Fruit fly (Drosophila melanogaster): ENCODE data around the gene TwdlY.

Gene TwdlY

DNA sequence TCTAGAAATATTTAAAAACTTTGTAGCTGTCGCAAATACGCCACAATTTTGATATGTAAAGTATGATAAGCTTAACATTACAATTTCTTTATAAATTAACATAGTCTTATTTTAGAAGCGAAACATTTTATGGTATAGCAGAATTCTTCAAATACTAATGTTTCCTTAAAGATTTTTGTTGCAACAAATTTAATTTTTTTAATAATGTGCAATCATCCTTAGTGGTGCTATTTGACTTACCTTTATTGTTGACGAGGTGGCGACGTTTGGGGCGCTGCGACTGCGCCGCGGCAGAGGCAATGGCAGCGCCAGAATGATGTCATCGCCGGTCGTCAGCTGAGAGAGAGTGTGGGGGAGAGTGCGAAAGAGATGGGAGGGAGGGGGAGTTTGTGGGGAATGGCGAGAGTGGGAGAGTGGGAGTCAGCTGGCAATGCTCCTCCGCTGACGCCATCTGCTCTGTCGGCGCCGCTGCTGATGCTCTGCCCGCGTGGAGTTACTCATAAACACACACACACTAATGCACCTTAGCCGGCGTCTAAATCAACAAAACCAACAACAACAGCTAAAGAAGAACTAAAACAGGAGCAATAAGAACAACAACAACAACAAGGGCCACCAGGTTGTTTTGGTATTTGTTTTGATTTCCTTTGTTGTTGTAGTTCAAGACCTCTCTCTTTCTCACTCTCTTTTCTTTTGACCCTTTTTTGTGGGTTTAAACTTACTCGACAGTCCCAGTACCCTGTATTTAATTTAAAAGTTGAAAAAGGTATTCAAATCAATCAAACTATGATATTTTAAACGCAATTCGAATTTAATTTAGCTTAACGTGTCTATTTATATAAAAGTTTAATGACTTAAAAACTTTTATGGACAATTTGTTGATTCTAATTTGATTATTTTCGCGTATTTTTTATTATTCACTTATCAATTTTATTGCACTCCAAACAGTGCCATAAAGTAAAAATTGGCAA, 11.3 kb upstream of the TwdlY start (continued):
- TF ChIP-seq yki (optimal IDR thresholded peaks at IDR 0.05) (no peak), zfh1 (GFP tag; IDR thresholded peaks at IDR 0.05) (peak; percentile 60; the same call in 1 of the 3 replicates), stc (GFP tag; IDR thresholded peaks at IDR 0.05) (peak; percentile 59), GATAe (GFP tag; conservative IDR thresholded peaks at IDR 0.05) (no peak), CG18476 (GFP tag; optimal IDR thresholded peaks at IDR 0.05) (peak; percentile 6), CG18764 (GFP tag; optimal IDR thresholded peaks at IDR 0.05) (peak; percentile 10), CG33557 (GFP tag; optimal IDR thresholded peaks at IDR 0.05) (peak; percentile 31), CG3407 (GFP tag; optimal IDR thresholded peaks at IDR 0.05) (peak; percentile 63), ci (GFP tag; IDR thresholded peaks at IDR 0.05) (peak; percentile 80), CG2712 (tag; optimal IDR thresholded peaks at IDR 0.05) (peak; percentile 76), CG17361 (GFP tag; IDR thresholded peaks at IDR 0.05) (peak; percentile 76; the same call in 2 of the 3 replicates), tio (GFP tag; optimal IDR thresholded peaks at IDR 0.05) (peak; percentile 73), nerfin-2 (GFP tag; IDR thresholded peaks at IDR 0.05; ENCODE audit: partially characterized antibody) (no peak), Xbp1 (GFP tag; optimal IDR thresholded peaks at IDR 0.05) (peak; percentile 73), crol (GFP tag; IDR thresholded peaks at IDR 0.05) (peak; percentile 93), CG11560 (tag; IDR thresholded peaks at IDR 0.05) (no peak), CG12391 (tag; optimal IDR thresholded peaks at IDR 0.05) (peak; percentile 83), CG2199 (GFP tag; IDR thresholded peaks at IDR 0.05) (no peak), CG11723 (GFP tag; optimal IDR thresholded peaks at IDR 0.05) (peak; percentile 52), Tbp (GFP tag; optimal IDR thresholded peaks at IDR 0.05) (no peak), shn (GFP tag; optimal IDR thresholded peaks at IDR 0.05) (peak; percentile 25), CG31224 (GFP tag; IDR thresholded peaks at IDR 0.05) (peak; percentile 35), CG12071 (GFP tag; optimal IDR thresholded peaks at IDR 0.05) (peak; percentile 17), CG14965 (GFP tag; optimal IDR thresholded peaks at IDR 0.05; ENCODE audit: borderline replicate concordance) (no peak), twi (tag; optimal IDR thresholded peaks at IDR 0.05) (peak; percentile 57), CG11696 (GFP tag; IDR thresholded peaks at IDR 0.05) (peak; percentile 88), CG16815 (GFP tag; optimal IDR thresholded peaks at IDR 0.05) (peak; percentile 56), CG9932 (GFP tag; IDR thresholded peaks at IDR 0.05) (peak; percentile 66), CG33213 (GFP tag; optimal IDR thresholded peaks at IDR 0.05) (no peak), oc (tag; optimal IDR thresholded peaks at IDR 0.05) (peak; percentile 50), CG1792 (GFP tag; optimal IDR thresholded peaks at IDR 0.05) (no peak), B-H2 (GFP tag; optimal IDR thresholded peaks at IDR 0.05) (no peak), CG15011 (GFP tag; optimal IDR thresholded peaks at IDR 0.05) (peak; percentile 36), CG11398 (GFP tag; optimal IDR thresholded peaks at IDR 0.05) (no peak), hth (optimal IDR thresholded peaks at IDR 0.05) (no peak), Sry-δ (GFP tag; optimal IDR thresholded peaks at IDR 0.05) (no peak), E2f2 (GFP tag; IDR thresholded peaks at IDR 0.05) (peak; percentile 53; the same call in 1 of the 2 replicates)

DNA sequence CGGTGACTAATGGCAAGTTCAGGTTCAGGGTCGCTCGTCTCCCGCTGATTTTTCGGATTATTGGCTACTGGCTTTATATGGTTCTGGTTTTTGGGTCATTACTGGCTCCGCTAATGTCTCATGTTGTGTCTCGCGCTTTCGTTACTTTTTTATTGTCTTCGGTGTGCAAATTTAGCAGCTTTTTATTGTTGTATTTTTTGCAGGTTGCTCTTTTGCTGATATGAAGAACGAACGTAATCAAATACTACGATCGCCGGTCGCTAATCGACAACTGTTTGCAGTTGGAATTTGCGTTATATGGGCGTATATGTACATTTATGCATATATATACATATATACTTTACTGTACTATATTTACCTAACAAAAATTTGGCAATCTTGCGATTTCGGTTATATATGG, 10.2 kb upstream of the TwdlY start:
- no peak for TF ChIP-seq pita (GFP tag; optimal IDR thresholded peaks at IDR 0.05)
- no peak for TF ChIP-seq Side (GFP tag; optimal IDR thresholded peaks at IDR 0.05)
- no peak for TF ChIP-seq zfh1 (GFP tag; IDR thresholded peaks at IDR 0.05)
- no peak for TF ChIP-seq CG1602 (GFP tag; optimal IDR thresholded peaks at IDR 0.05)
- no peak for TF ChIP-seq Fer1 (GFP tag; optimal IDR thresholded peaks at IDR 0.05)
- TF ChIP-seq eve (GFP tag; optimal IDR thresholded peaks at IDR 0.05) = no peak
- no peak for TF ChIP-seq CG8765 (GFP tag; IDR thresholded peaks at IDR 0.05)
- TF ChIP-seq gt (GFP tag; IDR thresholded peaks at IDR 0.05) = no peak
- no peak for TF ChIP-seq CTCF (GFP tag; optimal IDR thresholded peaks at IDR 0.05)
- no peak for TF ChIP-seq ftz-f1 (GFP tag; optimal IDR thresholded peaks at IDR 0.05)
- TF ChIP-seq dm (GFP tag; optimal IDR thresholded peaks at IDR 0.05) = no peak
- TF ChIP-seq pan (optimal IDR thresholded peaks at IDR 0.05) = no peak
- no peak for TF ChIP-seq pan (GFP tag; optimal IDR thresholded peaks at IDR 0.05 in 1 of 2, IDR thresholded peaks at IDR 0.05 in 1 of 2)

Data from whole organism, embryonic.